Worm (Caenorhabditis elegans) whole organism, mixed stage, embryonic: ENCODE measurements around the gene ZK673.1.

ENCODE experiments used
- ceh-43 ChIP-seq: fragments of 200-800 bp; sonication (Bioruptor generic); optimal IDR thresholded peaks from 2 replicates; lab custom pipeline; 2018; ENCODE audit warnings: mild to moderate bottlenecking, missing genetic modification characterization, moderate library complexity, missing compliant biosample characterization
- elt-3 ChIP-seq: fragments of 150-350 bp; optimal IDR thresholded peaks from 2 replicates; lab custom pipeline; 2014; ENCODE audit warnings: missing biosample characterization, missing genetic modification characterization
- pha-4 ChIP-seq: fragments of 150-350 bp; optimal IDR thresholded peaks from 2 replicates; lab custom pipeline; 2018; ENCODE audit warnings: missing biosample characterization, missing genetic modification reagents, missing genetic modification characterization
- snpc-4 ChIP-seq: fragments of 150-350 bp; optimal IDR thresholded peaks from 2 replicates; lab custom pipeline; 2014; ENCODE audit warnings: missing biosample characterization, missing genetic modification characterization
- unc-39 ChIP-seq: fragments of 150-350 bp; optimal IDR thresholded peaks from 2 replicates; lab custom pipeline; 2014; ENCODE audit warnings: missing biosample characterization, missing genetic modification characterization
- zip-8 ChIP-seq: fragments of 150-350 bp; optimal IDR thresholded peaks from 2 replicates; lab custom pipeline; 2014; ENCODE audit warnings: missing biosample characterization, missing genetic modification characterization

- TF ChIP-seq snpc-4 (tag; lab: Kevin White, UChicago) = no peak
- TF ChIP-seq ceh-43 = no peak
- no peak for TF ChIP-seq pha-4 (tag; lab: Kevin White, UChicago)
- no peak for TF ChIP-seq zip-8 (tag; lab: Kevin White, UChicago)
- TF ChIP-seq unc-39 (tag; lab: Kevin White, UChicago) = no peak
- no peak for TF ChIP-seq elt-3 (tag; lab: Kevin White, UChicago)
These were observed 14.0 kb downstream of the ZK673.1 start, which contains the start of gene ZK673.11 for ce11 chrII:10456979-10457378.
